Worm (Caenorhabditis elegans): ENCODE results near the gene Y82E9BR.20.

ce11 chrIII:1416571-1416970 is 42.4 kb downstream of the Y82E9BR.20 start:
- TF ChIP-seq W03F9.2 (tag; optimal IDR thresholded peaks at IDR 0.05) = no peak
- TF ChIP-seq him-1 (tag; optimal IDR thresholded peaks at IDR 0.05) = no peak
- TF ChIP-seq dao-5 (tag; optimal IDR thresholded peaks at IDR 0.05) = no peak

Data from whole organism, L4/young adult.